Fruit fly (Drosophila melanogaster) whole organism, embryonic: Measurements from ENCODE around the gene Pdi.

Experiments used
- CG10147 ChIP-seq: fragments of 200-800 bp; sonication (Bioruptor generic); optimal IDR thresholded peaks from 2 replicates; lab custom pipeline; 2019; ENCODE audit warnings: missing biosample characterization, mild to moderate bottlenecking, missing genetic modification characterization, moderate library complexity
- CG12104 ChIP-seq: fragments of 200-800 bp; sonication (Bioruptor generic); optimal IDR thresholded peaks from 3 replicates; lab custom pipeline; 2016; ENCODE audit warnings: missing biosample characterization, missing genetic modification characterization
- CG12659 ChIP-seq: fragments of 200-800 bp; sonication (Bioruptor generic); optimal IDR thresholded peaks from 3 replicates; lab custom pipeline; 2017; ENCODE audit warnings: mild to moderate bottlenecking, missing biosample characterization, missing genetic modification reagents, missing genetic modification characterization
- CG12942 ChIP-seq: fragments of 200-800 bp; sonication (Bioruptor generic); optimal IDR thresholded peaks from 3 replicates; lab custom pipeline; 2016; ENCODE audit warnings: missing biosample characterization, missing genetic modification characterization
- CG13287 ChIP-seq: fragments of 200-800 bp; sonication (Bioruptor generic); IDR thresholded peaks from 2 replicates; pipeline ENCODE4 v1.3.6; 2022; ENCODE audit warnings: missing biosample characterization, missing genetic modification characterization; ENCODE audit not compliant: partially characterized antibody
- CG16815 ChIP-seq: fragments of 200-800 bp; sonication (Bioruptor generic); optimal IDR thresholded peaks from 3 replicates; lab custom pipeline; 2017; ENCODE audit warnings: missing biosample characterization, mild to moderate bottlenecking, missing genetic modification characterization
- CG2678 ChIP-seq: fragments of 200-800 bp; sonication (Bioruptor generic); optimal IDR thresholded peaks from 3 replicates; lab custom pipeline; 2019; ENCODE audit warnings: missing biosample characterization, mild to moderate bottlenecking, missing genetic modification characterization, moderate library complexity
- CG2875 ChIP-seq: fragments of 200-800 bp; sonication (Bioruptor generic); optimal IDR thresholded peaks from 2 replicates; lab custom pipeline; 2017; ENCODE audit warnings: missing biosample characterization, mild to moderate bottlenecking, missing genetic modification characterization, missing genetic modification reagents
- CG30431 ChIP-seq: fragments of 200-800 bp; sonication (Bioruptor generic); optimal IDR thresholded peaks from 2 replicates; lab custom pipeline; 2017; ENCODE audit warnings: missing biosample characterization, missing genetic modification characterization
- CG3163 ChIP-seq: fragments of 200-800 bp; sonication (Bioruptor generic); optimal IDR thresholded peaks from 3 replicates; lab custom pipeline; 2016; ENCODE audit warnings: missing biosample characterization, missing genetic modification characterization
- CG3838 ChIP-seq: fragments of 200-800 bp; sonication (Bioruptor generic); optimal IDR thresholded peaks from 3 replicates; lab custom pipeline; 2016; ENCODE audit warnings: missing biosample characterization, missing genetic modification characterization
- CG7839 ChIP-seq: fragments of 200-800 bp; sonication (Bioruptor generic); optimal IDR thresholded peaks from 3 replicates; lab custom pipeline; 2018; ENCODE audit warnings: missing biosample characterization, mild to moderate bottlenecking, missing genetic modification characterization, moderate library complexity
- CG7928 ChIP-seq: fragments of 200-800 bp; sonication (Bioruptor generic); optimal IDR thresholded peaks from 2 replicates; lab custom pipeline; 2017; ENCODE audit warnings: missing biosample characterization, mild to moderate bottlenecking, missing genetic modification characterization
- CG8478 ChIP-seq: fragments of >200 bp; optimal IDR thresholded peaks from 2 replicates; lab custom pipeline; 2018
- D ChIP-seq, 2 experiments: fragments of 200-800 bp in 1 of 2; fragments of >200 bp in 1 of 2; sonication (Bioruptor generic) in 1 of 2; optimal IDR thresholded peaks; 2 replicates in 1 of 2; 3 replicates in 1 of 2; lab custom pipeline; 2017; ENCODE audit warnings: mild to moderate bottlenecking in 1 of 2, missing biosample characterization in 1 of 2, missing genetic modification characterization in 1 of 2, missing genetic modification reagents in 1 of 2
- Ets97D ChIP-seq: fragments of 200-800 bp; sonication (Bioruptor generic); optimal IDR thresholded peaks from 3 replicates; lab custom pipeline; 2016; ENCODE audit warnings: missing biosample characterization, missing genetic modification characterization
- Hr3 ChIP-seq: fragments of 200-800 bp; sonication (Bioruptor generic); optimal IDR thresholded peaks from 3 replicates; lab custom pipeline; 2016; ENCODE audit warnings: missing biosample characterization, missing genetic modification characterization
- Kr ChIP-seq: fragments of 200-800 bp; sonication (Bioruptor generic); optimal IDR thresholded peaks from 2 replicates; lab custom pipeline; 2017; ENCODE audit warnings: missing biosample characterization, mild to moderate bottlenecking, missing genetic modification characterization
- MBD-R2 ChIP-seq: fragments of 200-800 bp; sonication (Bioruptor generic); IDR thresholded peaks from 2 replicates; pipeline ENCODE4 v1.3.6; 2022; ENCODE audit warnings: missing biosample characterization, missing genetic modification characterization
- NK7.1 ChIP-seq: fragments of 200-800 bp; sonication (Bioruptor generic); optimal IDR thresholded peaks from 3 replicates; lab custom pipeline; 2016; ENCODE audit warnings: missing biosample characterization, missing genetic modification characterization
- Neu2 ChIP-seq: fragments of 200-800 bp; sonication (Bioruptor generic); optimal IDR thresholded peaks from 3 replicates; lab custom pipeline; 2016; ENCODE audit warnings: missing biosample characterization, missing genetic modification characterization, borderline replicate concordance
- Opbp ChIP-seq: fragments of 200-800 bp; sonication (Bioruptor generic); IDR thresholded peaks from 3 replicates; pipeline ENCODE4 v1.3.6; 2022; ENCODE audit warnings: missing biosample characterization, missing genetic modification characterization; ENCODE audit not compliant: partially characterized antibody
- Taf1 ChIP-seq: fragments of 200-800 bp; sonication (Bioruptor generic); IDR thresholded peaks from 2 replicates; pipeline ENCODE4 v1.3.6; 2022; ENCODE audit warnings: missing biosample characterization, missing genetic modification characterization
- Xrp1 ChIP-seq: fragments of 200-800 bp; sonication (Bioruptor generic); IDR thresholded peaks from 2 replicates; pipeline ENCODE4 v1.3.6; 2022; ENCODE audit warnings: missing biosample characterization, missing genetic modification characterization
- abd-A ChIP-seq: fragments of 200-800 bp; sonication (Bioruptor generic); optimal IDR thresholded peaks from 3 replicates; lab custom pipeline; 2019; ENCODE audit warnings: missing biosample characterization, mild to moderate bottlenecking, missing genetic modification characterization, moderate library complexity
- bsh ChIP-seq, 2 experiments: fragments of 200-800 bp; sonication (Bioruptor generic); optimal IDR thresholded peaks; 2 replicates each; lab custom pipeline; 2017 to 2018; ENCODE audit warnings: mild to moderate bottlenecking in 2 of 2, missing biosample characterization in 2 of 2, missing genetic modification characterization in 2 of 2, moderate library complexity in 1 of 2
- corto ChIP-seq: fragments of 200-800 bp; sonication (Bioruptor generic); optimal IDR thresholded peaks from 2 replicates; lab custom pipeline; 2016; ENCODE audit warnings: missing biosample characterization, mild to moderate bottlenecking, missing genetic modification characterization, moderate library complexity
- ewg ChIP-seq: fragments of 200-800 bp; sonication (Bioruptor generic); optimal IDR thresholded peaks from 3 replicates; lab custom pipeline; 2017; ENCODE audit warnings: mild to moderate bottlenecking, missing biosample characterization, missing genetic modification reagents, missing genetic modification characterization
- fu2 ChIP-seq: fragments of 200-800 bp; sonication (Bioruptor generic); optimal IDR thresholded peaks from 2 replicates; lab custom pipeline; 2016; ENCODE audit warnings: missing biosample characterization, missing genetic modification characterization
- lov ChIP-seq, 2 experiments: fragments of 200-800 bp in 1 of 2; fragments of >200 bp in 1 of 2; sonication (Bioruptor generic) in 1 of 2; IDR thresholded peaks in 1 of 2; optimal IDR thresholded peaks in 1 of 2; 2 replicates in 1 of 2; 3 replicates in 1 of 2; pipeline versions ENCODE4 v1.3.6 to Lab custom; 2017 to 2022; ENCODE audit warnings: missing biosample characterization in 1 of 2, missing genetic modification characterization in 1 of 2
- luna ChIP-seq: fragments of 200-800 bp; sonication (Bioruptor generic); optimal IDR thresholded peaks from 2 replicates; lab custom pipeline; 2016; ENCODE audit warnings: missing biosample characterization, missing genetic modification characterization
- mam ChIP-seq: fragments of 200-800 bp; sonication (Bioruptor generic); optimal IDR thresholded peaks from 3 replicates; lab custom pipeline; 2016; ENCODE audit warnings: missing biosample characterization, missing genetic modification characterization
- nom ChIP-seq: fragments of 200-800 bp; sonication (Bioruptor generic); optimal IDR thresholded peaks from 2 replicates; lab custom pipeline; 2017; ENCODE audit warnings: missing biosample characterization, missing genetic modification characterization, mild to moderate bottlenecking, moderate library complexity, missing genetic modification reagents
- odd ChIP-seq: fragments of 200-800 bp; sonication (Bioruptor generic); optimal IDR thresholded peaks from 2 replicates; lab custom pipeline; 2017; ENCODE audit warnings: missing biosample characterization, mild to moderate bottlenecking, missing genetic modification characterization
- pan ChIP-seq, 4 experiments: fragments of >200 bp in 3 of 4; fragments of 200-800 bp in 1 of 4; sonication (Bioruptor generic) in 1 of 4; optimal IDR thresholded peaks in 3 of 4; IDR thresholded peaks in 1 of 4; 2 replicates each; pipeline versions ENCODE4 v1.3.6 to Lab custom; 2017 to 2022; ENCODE audit warnings: missing biosample characterization in 2 of 4, missing genetic modification characterization in 2 of 4, mixed read lengths in 1 of 4
- pb ChIP-seq: fragments of 200-800 bp; sonication (Bioruptor generic); optimal IDR thresholded peaks from 3 replicates; lab custom pipeline; 2016; ENCODE audit warnings: missing biosample characterization, missing genetic modification characterization
- sd ChIP-seq: fragments of 200-800 bp; sonication (Bioruptor generic); optimal IDR thresholded peaks from 3 replicates; lab custom pipeline; 2018; ENCODE audit warnings: missing biosample characterization, mild to moderate bottlenecking, missing genetic modification characterization, moderate library complexity
- slbo ChIP-seq: fragments of 200-800 bp; sonication (Bioruptor generic); IDR thresholded peaks from 2 replicates; pipeline ENCODE4 v1.3.6; 2022; ENCODE audit warnings: missing biosample characterization, missing genetic modification characterization
- sug ChIP-seq: fragments of 200-800 bp; optimal IDR thresholded peaks from 2 replicates; lab custom pipeline; 2019; ENCODE audit warnings: missing biosample characterization, mild to moderate bottlenecking, missing genetic modification characterization, moderate library complexity
- ttk ChIP-seq: fragments of 200-800 bp; sonication (Bioruptor generic); IDR thresholded peaks from 2 replicates; pipeline ENCODE4 v2.1.2; 2022; ENCODE audit warnings: missing biosample characterization, missing genetic modification characterization
- tx ChIP-seq: fragments of 200-800 bp; sonication (Bioruptor generic); optimal IDR thresholded peaks from 2 replicates; lab custom pipeline; 2016; ENCODE audit warnings: missing biosample characterization, missing genetic modification characterization
- vfl ChIP-seq: fragments of 200-800 bp; sonication (Bioruptor generic); optimal IDR thresholded peaks from 2 replicates; lab custom pipeline; 2016; ENCODE audit warnings: missing biosample characterization, missing genetic modification characterization
- wor ChIP-seq: fragments of 200-800 bp; sonication (Bioruptor generic); IDR thresholded peaks from 2 replicates; pipeline ENCODE4 v1.3.6; 2022; ENCODE audit warnings: missing biosample characterization, missing genetic modification characterization
- z ChIP-seq: fragments of 200-800 bp; sonication (Bioruptor generic); IDR thresholded peaks from 3 replicates; pipeline ENCODE4 v1.3.6; 2022; ENCODE audit warnings: missing biosample characterization, missing genetic modification characterization

The Pdi gene

DNA sequence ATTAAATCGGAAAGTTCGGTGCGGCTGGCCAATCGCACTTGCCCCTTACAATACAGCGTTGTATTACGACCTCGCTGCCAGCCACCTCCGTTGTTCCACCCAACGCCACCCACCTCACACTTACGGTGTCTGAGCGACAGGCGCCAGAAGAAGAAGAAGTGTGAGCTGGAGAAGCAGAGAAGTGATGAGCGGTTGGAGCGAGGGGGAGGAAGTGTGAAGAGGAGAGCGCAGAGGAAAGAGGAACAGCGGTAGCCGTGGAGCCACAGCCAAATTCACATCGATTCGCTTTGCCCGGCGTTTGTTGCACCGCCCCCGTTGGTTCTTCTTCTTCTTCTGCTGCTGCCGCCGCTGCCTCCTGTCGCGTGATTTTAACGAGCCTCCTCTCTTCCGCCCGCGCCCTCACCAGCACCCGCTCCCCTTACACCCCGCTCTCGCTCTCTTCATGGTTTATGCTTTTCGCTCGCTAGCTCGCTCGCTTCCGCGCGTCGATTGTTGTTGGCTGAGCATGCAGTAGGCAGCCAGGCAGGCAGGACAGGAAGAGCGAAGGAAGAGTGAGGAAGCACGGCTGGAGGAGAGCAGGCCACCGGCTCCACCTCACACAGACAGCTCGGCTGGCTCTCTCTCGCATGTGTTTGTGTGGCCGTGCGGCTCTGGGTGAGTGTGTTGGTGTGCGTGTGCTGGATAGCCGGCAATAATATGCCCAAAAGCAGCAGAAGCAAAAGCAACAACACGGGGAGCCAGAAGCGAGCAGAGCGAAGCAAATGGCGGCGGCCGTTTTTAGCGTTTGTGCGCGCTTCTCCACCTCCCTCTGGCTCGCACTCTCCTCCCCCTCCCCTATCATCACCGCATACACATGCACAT is 38.4 kb downstream of the Pdi start (continued):
- TF ChIP-seq CG13287 (GFP tag; lab: Robert Waterston, UW): peak; percentile 27; the same call in 1 of the 2 replicates

- TF ChIP-seq CG2875 (GFP tag; lab: Kevin White, UChicago) (no peak), CG30431 (no peak), pan (optimal IDR thresholded peaks at IDR 0.05; lab: Kevin White, UChicago) (no peak), pan (GFP tag; optimal IDR thresholded peaks at IDR 0.05 in 1 of 2, IDR thresholded peaks at IDR 0.05 in 1 of 2) (peak in 1 of 2 experiments; percentile 37), Opbp (no peak), CG3838 (GFP tag; lab: Kevin White, UChicago) (no peak), vfl (GFP tag; lab: Kevin White, UChicago) (no peak), sug (tag; lab: Kevin White, UChicago) (no peak), tx (GFP tag; lab: Kevin White, UChicago) (no peak), CG8478 (peak; percentile 44), CG12942 (GFP tag; lab: Kevin White, UChicago) (no peak), ttk (GFP tag; lab: Robert Waterston, UW) (no peak), CG10147 (GFP tag; lab: Kevin White, UChicago) (no peak), NK7.1 (GFP tag; lab: Kevin White, UChicago) (no peak), abd-A (tag; lab: Kevin White, UChicago) (no peak), slbo (GFP tag; lab: Robert Waterston, UW) (peak; percentile 24; the same call in 1 of the 2 replicates), CG12104 (GFP tag; lab: Kevin White, UChicago) (no peak), Hr3 (GFP tag; lab: Kevin White, UChicago) (no peak), sd (no peak), odd (GFP tag; lab: Kevin White, UChicago) (no peak), corto (GFP tag; lab: Kevin White, UChicago) (no peak), CG2678 (tag; lab: Kevin White, UChicago) (peak; percentile 24), mam (GFP tag; lab: Kevin White, UChicago) (no peak), CG3163 (no peak), wor (GFP tag; lab: Robert Waterston, UW) (no peak), CG12659 (GFP tag; lab: Kevin White, UChicago) (no peak), CG13287 (GFP tag; lab: Robert Waterston, UW) (no peak), CG7928 (GFP tag; lab: Kevin White, UChicago) (no peak), bsh (GFP tag; optimal IDR thresholded peaks at IDR 0.05; lab: Kevin White, UChicago) (no peak), nom (GFP tag; lab: Kevin White, UChicago) (peak; percentile 24), luna (no peak), lov (optimal IDR thresholded peaks at IDR 0.05; lab: Kevin White, UChicago) (no peak), lov (GFP tag; IDR thresholded peaks at IDR 0.05; lab: Robert Waterston, UW) (no peak), CG7839 (tag; lab: Kevin White, UChicago) (peak; percentile 12), Kr (no peak), MBD-R2 (GFP tag; lab: Robert Waterston, UW) (no peak), z (GFP tag; lab: Robert Waterston, UW) (no peak), Taf1 (0 out of 2 replicates have a peak, but pooled peaks have one; percentile 19), Ets97D (GFP tag; lab: Kevin White, UChicago) (no peak), Neu2 (GFP tag; lab: Kevin White, UChicago) (no peak), fu2 (GFP tag; lab: Kevin White, UChicago) (no peak), ewg (GFP tag; lab: Kevin White, UChicago) (no peak), D (optimal IDR thresholded peaks at IDR 0.05; lab: Kevin White, UChicago) (no peak), D (GFP tag; optimal IDR thresholded peaks at IDR 0.05; lab: Kevin White, UChicago) (no peak), CG16815 (GFP tag; lab: Kevin White, UChicago) (no peak), Xrp1 (GFP tag; lab: Robert Waterston, UW) (no peak), pb (GFP tag; lab: Kevin White, UChicago) (no peak)
These were observed 39.9 kb downstream of the Pdi start for dm6 chr3L:15102669-15103309.
